Fruit fly (Drosophila melanogaster) whole organism, embryonic: ENCODE results near the gene CoRest.

Experiments
- Asciz ChIP-seq: fragments of 200-800 bp; sonication (Bioruptor generic); optimal IDR thresholded peaks from 2 replicates; lab custom pipeline; 2017; ENCODE audit warnings: missing biosample characterization, mild to moderate bottlenecking, missing genetic modification characterization, missing genetic modification reagents
- CG11456 ChIP-seq: fragments of 200-800 bp; sonication (Bioruptor generic); IDR thresholded peaks from 3 replicates; pipeline ENCODE4 v1.3.6; 2022; ENCODE audit warnings: missing biosample characterization, missing genetic modification characterization
- CG11696 ChIP-seq: fragments of 200-800 bp; sonication (Bioruptor generic); IDR thresholded peaks from 2 replicates; pipeline ENCODE4 v1.3.6; 2022; ENCODE audit warnings: missing biosample characterization, missing genetic modification characterization
- CG12299 ChIP-seq: fragments of 200-800 bp; sonication (Bioruptor generic); optimal IDR thresholded peaks from 2 replicates; lab custom pipeline; 2018; ENCODE audit warnings: missing biosample characterization, mild to moderate bottlenecking, missing genetic modification characterization
- CG14860 ChIP-seq: fragments of 200-800 bp; sonication (Bioruptor generic); IDR thresholded peaks from 3 replicates; pipeline ENCODE4 v1.3.6; 2022; ENCODE audit warnings: missing biosample characterization, missing genetic modification characterization; ENCODE audit not compliant: partially characterized antibody
- CG14965 ChIP-seq: fragments of 200-800 bp; sonication (Bioruptor generic); optimal IDR thresholded peaks from 2 replicates; lab custom pipeline; 2016; ENCODE audit warnings: missing biosample characterization, missing genetic modification characterization, borderline replicate concordance
- CG15479 ChIP-seq: fragments of 200-800 bp; sonication (Bioruptor generic); optimal IDR thresholded peaks from 3 replicates; lab custom pipeline; 2019; ENCODE audit warnings: missing biosample characterization, mild to moderate bottlenecking, missing genetic modification characterization, moderate library complexity
- CG16779 ChIP-seq: fragments of 200-800 bp; sonication (Bioruptor generic); IDR thresholded peaks from 2 replicates; pipeline ENCODE4 v1.3.6; 2022; ENCODE audit warnings: missing biosample characterization, missing genetic modification characterization
- CG17186 ChIP-seq: fragments of 200-800 bp; sonication (Bioruptor generic); optimal IDR thresholded peaks from 3 replicates; lab custom pipeline; 2017; ENCODE audit warnings: missing biosample characterization, missing genetic modification reagents, missing genetic modification characterization
- CG18764 ChIP-seq: fragments of 200-800 bp; sonication (Bioruptor generic); optimal IDR thresholded peaks from 3 replicates; lab custom pipeline; 2016; ENCODE audit warnings: missing biosample characterization, missing genetic modification characterization
- CG30020 ChIP-seq: fragments of 200-800 bp; optimal IDR thresholded peaks from 2 replicates; lab custom pipeline; 2019; ENCODE audit warnings: missing biosample characterization, mild to moderate bottlenecking, missing genetic modification characterization, moderate library complexity
- CG30403 ChIP-seq: fragments of 200-800 bp; sonication (Bioruptor generic); optimal IDR thresholded peaks from 3 replicates; lab custom pipeline; 2016; ENCODE audit warnings: missing biosample characterization, missing genetic modification characterization
- CG31365 ChIP-seq: fragments of 200-800 bp; sonication (Bioruptor generic); optimal IDR thresholded peaks from 2 replicates; lab custom pipeline; 2018; ENCODE audit warnings: missing biosample characterization, mild to moderate bottlenecking, missing genetic modification characterization
- CG32532 ChIP-seq: fragments of 200-800 bp; sonication (Bioruptor generic); IDR thresholded peaks from 2 replicates; pipeline ENCODE4 v1.3.6; 2022; ENCODE audit warnings: missing biosample characterization, missing genetic modification characterization
- CG3995 ChIP-seq: fragments of 200-800 bp; sonication (Bioruptor generic); optimal IDR thresholded peaks from 3 replicates; lab custom pipeline; 2016; ENCODE audit warnings: missing biosample characterization, missing genetic modification characterization
- CG5245 ChIP-seq: fragments of 200-800 bp; sonication (Bioruptor generic); optimal IDR thresholded peaks from 3 replicates; lab custom pipeline; 2016; ENCODE audit warnings: missing biosample characterization, missing genetic modification characterization
- CG6791 ChIP-seq: fragments of 200-800 bp; sonication (Bioruptor generic); IDR thresholded peaks from 3 replicates; pipeline ENCODE4 v1.3.6; 2022; ENCODE audit warnings: missing biosample characterization, missing genetic modification characterization; ENCODE audit not compliant: partially characterized antibody
- CG7786 ChIP-seq: fragments of 200-800 bp; sonication (Bioruptor generic); optimal IDR thresholded peaks from 2 replicates; lab custom pipeline; 2016; ENCODE audit warnings: missing biosample characterization, missing genetic modification characterization
- CG9215 ChIP-seq: fragments of 200-800 bp; sonication (Bioruptor generic); IDR thresholded peaks from 2 replicates; pipeline ENCODE4 v1.3.6; 2022; ENCODE audit warnings: missing biosample characterization, missing genetic modification characterization
- CG9437 ChIP-seq: fragments of 200-800 bp; sonication (Bioruptor generic); optimal IDR thresholded peaks from 2 replicates; lab custom pipeline; 2018; ENCODE audit warnings: missing biosample characterization, mild to moderate bottlenecking, missing genetic modification characterization
- Camta ChIP-seq: fragments of 200-800 bp; sonication (Bioruptor generic); optimal IDR thresholded peaks from 2 replicates; lab custom pipeline; 2016; ENCODE audit warnings: missing biosample characterization, missing genetic modification characterization
- D ChIP-seq, 2 experiments: fragments of 200-800 bp in 1 of 2; fragments of >200 bp in 1 of 2; sonication (Bioruptor generic) in 1 of 2; optimal IDR thresholded peaks; 2 replicates in 1 of 2; 3 replicates in 1 of 2; lab custom pipeline; 2017; ENCODE audit warnings: mild to moderate bottlenecking in 1 of 2, missing biosample characterization in 1 of 2, missing genetic modification characterization in 1 of 2, missing genetic modification reagents in 1 of 2
- Dad ChIP-seq: fragments of 200-800 bp; sonication (Bioruptor generic); optimal IDR thresholded peaks from 3 replicates; lab custom pipeline; 2016; ENCODE audit warnings: missing biosample characterization, missing genetic modification characterization
- E2f1 ChIP-seq: fragments of 200-800 bp; sonication (Bioruptor generic); IDR thresholded peaks from 2 replicates; pipeline ENCODE4 v1.3.6; 2022; ENCODE audit warnings: missing biosample characterization, missing genetic modification characterization
- Ets97D ChIP-seq: fragments of 200-800 bp; sonication (Bioruptor generic); optimal IDR thresholded peaks from 3 replicates; lab custom pipeline; 2016; ENCODE audit warnings: missing biosample characterization, missing genetic modification characterization
- HLH4C ChIP-seq: fragments of 200-800 bp; sonication (Bioruptor generic); IDR thresholded peaks from 3 replicates; pipeline ENCODE4 v1.3.6; 2022; ENCODE audit warnings: missing biosample characterization, missing genetic modification characterization; ENCODE audit not compliant: partially characterized antibody
- Hr3 ChIP-seq: fragments of 200-800 bp; sonication (Bioruptor generic); optimal IDR thresholded peaks from 3 replicates; lab custom pipeline; 2016; ENCODE audit warnings: missing biosample characterization, missing genetic modification characterization
- Hr39 ChIP-seq: fragments of >200 bp; optimal IDR thresholded peaks from 2 replicates; lab custom pipeline; 2017
- Lpt ChIP-seq: fragments of >200 bp; optimal IDR thresholded peaks from 2 replicates; lab custom pipeline; 2018; ENCODE audit warnings: missing biosample characterization, missing genetic modification characterization
- MBD-R2 ChIP-seq: fragments of 200-800 bp; sonication (Bioruptor generic); IDR thresholded peaks from 2 replicates; pipeline ENCODE4 v1.3.6; 2022; ENCODE audit warnings: missing biosample characterization, missing genetic modification characterization
- MESR4 ChIP-seq: fragments of 200-800 bp; sonication (Bioruptor generic); optimal IDR thresholded peaks from 2 replicates; lab custom pipeline; 2018; ENCODE audit warnings: missing biosample characterization, mild to moderate bottlenecking, missing genetic modification characterization, moderate library complexity
- Mes4 ChIP-seq: fragments of 200-800 bp; sonication (Bioruptor generic); optimal IDR thresholded peaks from 2 replicates; lab custom pipeline; 2016; ENCODE audit warnings: missing biosample characterization, missing genetic modification characterization
- NK7.1 ChIP-seq: fragments of 200-800 bp; sonication (Bioruptor generic); optimal IDR thresholded peaks from 3 replicates; lab custom pipeline; 2016; ENCODE audit warnings: missing biosample characterization, missing genetic modification characterization
- NfI ChIP-seq: fragments of 200-800 bp; sonication (Bioruptor generic); optimal IDR thresholded peaks from 3 replicates; lab custom pipeline; 2018; ENCODE audit warnings: missing biosample characterization, mild to moderate bottlenecking, missing genetic modification characterization, moderate library complexity
- Oli ChIP-seq: fragments of 200-800 bp; sonication (Bioruptor generic); optimal IDR thresholded peaks from 2 replicates; lab custom pipeline; 2018; ENCODE audit warnings: missing biosample characterization, mild to moderate bottlenecking, missing genetic modification characterization, moderate library complexity
- Opbp ChIP-seq: fragments of 200-800 bp; sonication (Bioruptor generic); IDR thresholded peaks from 3 replicates; pipeline ENCODE4 v1.3.6; 2022; ENCODE audit warnings: missing biosample characterization, missing genetic modification characterization; ENCODE audit not compliant: partially characterized antibody
- Rfx ChIP-seq: fragments of 200-800 bp; sonication (Bioruptor generic); IDR thresholded peaks from 2 replicates; pipeline ENCODE4 v1.3.6; 2022; ENCODE audit warnings: missing biosample characterization, missing genetic modification characterization
- Sin3A ChIP-seq: fragments of >200 bp; optimal IDR thresholded peaks from 2 replicates; lab custom pipeline; 2018
- TFAM ChIP-seq: fragments of 200-800 bp; sonication (Bioruptor generic); optimal IDR thresholded peaks from 2 replicates; lab custom pipeline; 2017; ENCODE audit warnings: missing biosample characterization, missing genetic modification characterization, inconsistent platforms
- al ChIP-seq: fragments of 200-800 bp; sonication (Bioruptor generic); IDR thresholded peaks from 2 replicates; pipeline ENCODE4 v1.3.6; 2022; ENCODE audit warnings: missing biosample characterization, missing genetic modification characterization
- bsh ChIP-seq, 2 experiments: fragments of 200-800 bp; sonication (Bioruptor generic); optimal IDR thresholded peaks; 2 replicates each; lab custom pipeline; 2017 to 2018; ENCODE audit warnings: mild to moderate bottlenecking in 2 of 2, missing biosample characterization in 2 of 2, missing genetic modification characterization in 2 of 2, moderate library complexity in 1 of 2
- btn ChIP-seq: fragments of 200-800 bp; sonication (Bioruptor generic); optimal IDR thresholded peaks from 2 replicates; lab custom pipeline; 2016; ENCODE audit warnings: missing biosample characterization, missing genetic modification characterization
- dysf ChIP-seq: fragments of 200-800 bp; sonication (Bioruptor generic); IDR thresholded peaks from 3 replicates; pipeline ENCODE4 v1.3.6; 2022; ENCODE audit warnings: missing biosample characterization, missing genetic modification characterization
- fd102C ChIP-seq: fragments of 200-800 bp; sonication (Bioruptor generic); optimal IDR thresholded peaks from 2 replicates; lab custom pipeline; 2018; ENCODE audit warnings: missing biosample characterization, mild to moderate bottlenecking, missing genetic modification characterization, moderate library complexity
- klu ChIP-seq: fragments of 200-800 bp; sonication (Bioruptor generic); IDR thresholded peaks from 2 replicates; pipeline ENCODE4 v1.3.6; 2022; ENCODE audit warnings: missing biosample characterization, missing genetic modification characterization
- pfk ChIP-seq: fragments of 200-800 bp; sonication (Bioruptor generic); optimal IDR thresholded peaks from 2 replicates; lab custom pipeline; 2018; ENCODE audit warnings: missing biosample characterization, mild to moderate bottlenecking, missing genetic modification characterization, moderate library complexity
- repo ChIP-seq: fragments of 200-800 bp; sonication (Bioruptor generic); optimal IDR thresholded peaks from 2 replicates; lab custom pipeline; 2016; ENCODE audit warnings: missing biosample characterization, missing genetic modification characterization
- row ChIP-seq: fragments of 200-800 bp; sonication (Bioruptor generic); IDR thresholded peaks from 3 replicates; pipeline ENCODE4 v1.3.6; 2022; ENCODE audit warnings: missing biosample characterization, missing genetic modification characterization
- sna ChIP-seq: fragments of 200-800 bp; sonication (Bioruptor generic); IDR thresholded peaks from 2 replicates; pipeline ENCODE4 v1.3.6; 2022; ENCODE audit warnings: missing biosample characterization, missing genetic modification characterization; ENCODE audit not compliant: partially characterized antibody
- tio ChIP-seq: fragments of 200-800 bp; sonication (Bioruptor generic); optimal IDR thresholded peaks from 2 replicates; lab custom pipeline; 2017; ENCODE audit warnings: missing biosample characterization, missing genetic modification characterization, inconsistent platforms
- usp ChIP-seq: fragments of >200 bp; optimal IDR thresholded peaks from 2 replicates; lab custom pipeline; 2017; ENCODE audit warnings: missing biosample characterization, missing genetic modification characterization

The CoRest gene

DNA sequence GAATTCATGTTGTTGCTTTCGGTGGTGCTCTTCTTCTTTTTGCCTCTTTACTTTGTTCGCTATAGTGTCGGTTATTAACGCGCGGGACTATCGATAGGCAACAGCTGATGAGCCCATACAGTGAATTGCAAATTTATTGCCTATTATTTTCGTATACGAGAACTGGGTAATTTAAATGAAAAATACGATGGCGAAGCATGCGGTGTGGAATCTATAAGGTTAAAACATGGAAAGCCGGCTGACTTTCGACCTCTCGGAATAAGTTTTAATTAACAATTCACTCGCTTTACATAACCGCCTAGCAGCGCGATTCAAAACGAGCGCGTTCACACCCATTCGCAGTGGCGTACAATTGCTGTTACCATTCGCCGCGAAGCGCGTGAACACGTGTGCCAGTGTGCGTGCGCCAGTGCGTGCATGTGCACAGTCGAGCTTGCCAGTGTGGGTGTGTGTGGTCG is 41.8 kb upstream of the CoRest start, which contains the start of the genes Naa15-16 and mRpS14 (continued):
- TF ChIP-seq CG11456: no peak
- TF ChIP-seq klu: no peak
- TF ChIP-seq Asciz: no peak
- no peak for TF ChIP-seq CG5245 (GFP tag; lab: Kevin White, UChicago)
- TF ChIP-seq Sin3A (lab: Kevin White, UChicago): peak; percentile 91
- no peak for TF ChIP-seq Lpt
- no peak for TF ChIP-seq Camta (GFP tag; lab: Kevin White, UChicago)
- TF ChIP-seq TFAM (GFP tag; lab: Kevin White, UChicago): no peak
- TF ChIP-seq CG12299 (tag; lab: Kevin White, UChicago): no peak
- TF ChIP-seq CG3995 (GFP tag; lab: Kevin White, UChicago): no peak
- peak; percentile 34 for TF ChIP-seq MESR4 (GFP tag; lab: Kevin White, UChicago)
- no peak for TF ChIP-seq pfk (GFP tag; lab: Kevin White, UChicago)
- 0 out of 2 replicates have a peak, but pooled peaks have one; percentile 31 for TF ChIP-seq sna (GFP tag; lab: Robert Waterston, UW)
- TF ChIP-seq MBD-R2 (GFP tag; lab: Robert Waterston, UW): peak; percentile 72
- no peak for TF ChIP-seq D (optimal IDR thresholded peaks at IDR 0.05; lab: Kevin White, UChicago)
- no peak for TF ChIP-seq D (GFP tag; optimal IDR thresholded peaks at IDR 0.05; lab: Kevin White, UChicago)
- TF ChIP-seq Mes4 (GFP tag; lab: Kevin White, UChicago): no peak
- no peak for TF ChIP-seq CG32532
- TF ChIP-seq CG11696 (GFP tag; lab: Robert Waterston, UW): no peak
- no peak for TF ChIP-seq fd102C (GFP tag; lab: Kevin White, UChicago)
- TF ChIP-seq CG9215 (GFP tag; lab: Robert Waterston, UW): no peak
- peak; percentile 16 for TF ChIP-seq CG30020 (tag; lab: Kevin White, UChicago)
- TF ChIP-seq NK7.1: no peak
- TF ChIP-seq HLH4C (GFP tag; lab: Robert Waterston, UW): peak; percentile 75
- no peak for TF ChIP-seq CG15479 (GFP tag; lab: Kevin White, UChicago)
- no peak for TF ChIP-seq Oli (tag; lab: Kevin White, UChicago)
- TF ChIP-seq CG31365 (tag; lab: Kevin White, UChicago): no peak
- no peak for TF ChIP-seq al (GFP tag; lab: Robert Waterston, UW)
- no peak for TF ChIP-seq CG30403 (GFP tag; lab: Kevin White, UChicago)
- TF ChIP-seq Opbp (GFP tag; lab: Robert Waterston, UW): no peak; the same call in 1 of the 3 replicates
- TF ChIP-seq btn (GFP tag; lab: Kevin White, UChicago): no peak
- TF ChIP-seq Rfx: no peak
- TF ChIP-seq usp: no peak
- TF ChIP-seq Ets97D (GFP tag; lab: Kevin White, UChicago): peak; percentile 33
- no peak for TF ChIP-seq E2f1 (GFP tag; lab: Robert Waterston, UW)
- no peak for TF ChIP-seq dysf
- peak; percentile 18 for TF ChIP-seq CG9437 (GFP tag; lab: Kevin White, UChicago)
- TF ChIP-seq CG16779 (GFP tag; lab: Robert Waterston, UW): no peak
- peak; percentile 79 for TF ChIP-seq CG17186 (GFP tag; lab: Kevin White, UChicago)
- TF ChIP-seq tio (GFP tag; lab: Kevin White, UChicago): no peak
- TF ChIP-seq Hr3 (GFP tag; lab: Kevin White, UChicago): no peak
- TF ChIP-seq CG7786 (GFP tag; lab: Kevin White, UChicago): no peak
- TF ChIP-seq CG14965 (GFP tag; lab: Kevin White, UChicago): no peak
- no peak for TF ChIP-seq bsh (GFP tag; optimal IDR thresholded peaks at IDR 0.05; lab: Kevin White, UChicago)
- no peak for TF ChIP-seq row (GFP tag; lab: Robert Waterston, UW)
- TF ChIP-seq NfI: no peak
- TF ChIP-seq CG18764 (GFP tag; lab: Kevin White, UChicago): no peak
- no peak for TF ChIP-seq Dad (GFP tag; lab: Kevin White, UChicago)
- no peak for TF ChIP-seq Hr39 (lab: Kevin White, UChicago)
- peak; percentile 61; the same call in 2 of the 3 replicates for TF ChIP-seq CG6791 (GFP tag; lab: Robert Waterston, UW)
- TF ChIP-seq repo: no peak
- peak; percentile 42; the same call in 1 of the 3 replicates for TF ChIP-seq CG14860 (GFP tag; lab: Robert Waterston, UW)
